Worm (Caenorhabditis elegans) whole organism, young adult: ENCODE measurements around the gene mmcm-1.

Experiments used
- B0019.2 ChIP-seq: fragments of 200-800 bp; sonication (Bioruptor generic); conservative IDR thresholded peaks from 2 replicates; pipeline ENCODE4 v1.3.6; 2022; ENCODE audit warnings: missing genetic modification reagents, missing genetic modification characterization, missing compliant biosample characterization
- B0035.1 ChIP-seq: sonication (generic microtip); optimal IDR thresholded peaks from 2 replicates; lab custom pipeline; 2016; ENCODE audit warnings: missing genetic modification characterization, mild to moderate bottlenecking, missing compliant biosample characterization, missing genotype, missing genetic modification reagents
- B0336.3 ChIP-seq: fragments of 200-800 bp; sonication (Bioruptor generic); IDR thresholded peaks from 2 replicates; pipeline ENCODE4 v1.3.6; 2022; ENCODE audit warnings: missing genetic modification characterization, missing compliant biosample characterization
- F52B5.7 ChIP-seq: sonication (generic microtip); optimal IDR thresholded peaks from 2 replicates; lab custom pipeline; 2016; ENCODE audit warnings: mild to moderate bottlenecking, missing genetic modification characterization, missing compliant biosample characterization
- T07F8.4 ChIP-seq: sonication (generic microtip); optimal IDR thresholded peaks from 2 replicates; lab custom pipeline; 2016; ENCODE audit warnings: mild to moderate bottlenecking, missing genetic modification characterization, moderate library complexity, missing compliant biosample characterization
- T26A5.8 ChIP-seq: sonication (generic microtip); optimal IDR thresholded peaks from 2 replicates; lab custom pipeline; 2016; ENCODE audit warnings: missing genetic modification characterization, missing compliant biosample characterization
- Y53F4B.3 ChIP-seq: fragments of 200-800 bp; sonication (Bioruptor generic); IDR thresholded peaks from 2 replicates; pipeline ENCODE4 v1.3.6; 2022; ENCODE audit warnings: missing genetic modification reagents, missing genetic modification characterization, missing compliant biosample characterization
- Y53G8AR.9 ChIP-seq: fragments of 200-800 bp; sonication (Bioruptor generic); conservative IDR thresholded peaks from 2 replicates; pipeline ENCODE4 v1.3.6; 2022; ENCODE audit warnings: missing genetic modification reagents, missing genetic modification characterization, missing compliant biosample characterization
- Y56A3A.18 ChIP-seq: fragments of 200-800 bp; sonication (Bioruptor generic); IDR thresholded peaks from 2 replicates; pipeline ENCODE4 v1.3.6; 2022; ENCODE audit warnings: missing genetic modification reagents, missing genetic modification characterization, missing compliant biosample characterization
- Y95B8A.8 ChIP-seq: fragments of 200-800 bp; sonication (Bioruptor generic); IDR thresholded peaks from 2 replicates; pipeline ENCODE4 v1.3.6; 2022; ENCODE audit warnings: missing genetic modification reagents, missing genetic modification characterization, missing compliant biosample characterization
- ama-1 ChIP-seq, 3 experiments: fragments of 150-350 bp in 1 of 3; sonication (generic microtip) in 2 of 3; optimal IDR thresholded peaks; 2 replicates each; lab custom pipeline; 2014 to 2018; ENCODE audit warnings: missing biosample characterization in 2 of 3, missing genetic modification characterization in 2 of 3, missing genetic modification reagents in 2 of 3
- aptf-2 ChIP-seq: fragments of 200-800 bp; sonication (Bioruptor generic); conservative IDR thresholded peaks from 2 replicates; pipeline ENCODE4 v1.3.6; 2022; ENCODE audit warnings: missing genetic modification reagents, missing genetic modification characterization, missing compliant biosample characterization
- aptf-3 ChIP-seq: fragments of 200-800 bp; sonication (Bioruptor generic); IDR thresholded peaks from 2 replicates; pipeline ENCODE4 v1.3.6; 2022; ENCODE audit warnings: missing genetic modification characterization, missing compliant biosample characterization
- atf-7 ChIP-seq: sonication (generic microtip); optimal IDR thresholded peaks from 2 replicates; lab custom pipeline; 2017; ENCODE audit warnings: mild to moderate bottlenecking, missing genetic modification characterization, missing compliant biosample characterization
- athp-1 ChIP-seq: sonication (generic microtip); optimal IDR thresholded peaks from 2 replicates; lab custom pipeline; 2017; ENCODE audit warnings: mild to moderate bottlenecking, missing genetic modification characterization, missing compliant biosample characterization
- attf-5 ChIP-seq: fragments of 200-800 bp; sonication (Bioruptor generic); optimal IDR thresholded peaks from 2 replicates; lab custom pipeline; 2018; ENCODE audit warnings: mild to moderate bottlenecking, missing genetic modification characterization, missing compliant biosample characterization
- bed-1 ChIP-seq: fragments of 200-800 bp; sonication (Bioruptor generic); IDR thresholded peaks from 2 replicates; pipeline ENCODE4 v1.3.6; 2022; ENCODE audit warnings: missing genetic modification reagents, missing genetic modification characterization, missing compliant biosample characterization
- cebp-1 ChIP-seq, 2 experiments: fragments of 200-800 bp in 1 of 2; sonication (Bioruptor generic) in 1 of 2; sonication (generic microtip) in 1 of 2; IDR thresholded peaks in 1 of 2; optimal IDR thresholded peaks in 1 of 2; 2 replicates each; pipeline versions ENCODE4 v1.3.6 to Lab custom; 2017 to 2022; ENCODE audit warnings: missing compliant biosample characterization in 2 of 2, missing genetic modification characterization in 2 of 2, mild to moderate bottlenecking in 1 of 2, missing genetic modification reagents in 1 of 2, moderate library complexity in 1 of 2
- ceh-79 ChIP-seq: sonication (generic microtip); optimal IDR thresholded peaks from 2 replicates; lab custom pipeline; 2017; ENCODE audit warnings: mild to moderate bottlenecking, missing genetic modification characterization, missing compliant biosample characterization
- dpff-1 ChIP-seq: sonication (generic microtip); optimal IDR thresholded peaks from 2 replicates; lab custom pipeline; 2017; ENCODE audit warnings: mild to moderate bottlenecking, missing genetic modification characterization, missing compliant biosample characterization
- ekl-4 ChIP-seq: fragments of 200-800 bp; sonication (Bioruptor generic); IDR thresholded peaks from 2 replicates; pipeline ENCODE4 v1.3.6; 2022; ENCODE audit warnings: missing genetic modification reagents, missing genetic modification characterization, missing compliant biosample characterization
- him-1 ChIP-seq: sonication (generic microtip); optimal IDR thresholded peaks from 2 replicates; lab custom pipeline; 2016; ENCODE audit warnings: missing genotype, missing genetic modification reagents, missing genetic modification characterization, missing compliant biosample characterization
- hmg-1.2 ChIP-seq: fragments of 200-800 bp; sonication (Bioruptor generic); IDR thresholded peaks from 2 replicates; pipeline ENCODE4 v1.3.6; 2022; ENCODE audit warnings: missing genetic modification reagents, missing genetic modification characterization, missing compliant biosample characterization
- hmg-20 ChIP-seq: fragments of 200-800 bp; sonication (Bioruptor generic); IDR thresholded peaks from 2 replicates; pipeline ENCODE4 v1.3.6; 2022; ENCODE audit warnings: missing genetic modification reagents, missing genetic modification characterization, missing compliant biosample characterization
- hrde-1 ChIP-seq: sonication (generic microtip); optimal IDR thresholded peaks from 2 replicates; lab custom pipeline; 2016; ENCODE audit warnings: missing genetic modification characterization, mild to moderate bottlenecking, missing compliant biosample characterization, moderate library complexity, missing genotype, missing genetic modification reagents, borderline replicate concordance
- lin-26 ChIP-seq: fragments of 200-800 bp; sonication (Bioruptor generic); IDR thresholded peaks from 2 replicates; pipeline ENCODE4 v1.3.6; 2022; ENCODE audit warnings: missing genetic modification reagents, missing genetic modification characterization, missing compliant biosample characterization
- lin-40 ChIP-seq: sonication (generic microtip); optimal IDR thresholded peaks from 2 replicates; lab custom pipeline; 2016; ENCODE audit warnings: missing genetic modification characterization, mild to moderate bottlenecking, missing compliant biosample characterization, missing genotype, missing genetic modification reagents
- lsy-27 ChIP-seq: sonication (generic microtip); optimal IDR thresholded peaks from 2 replicates; lab custom pipeline; 2017; ENCODE audit warnings: missing genetic modification characterization, mild to moderate bottlenecking, missing compliant biosample characterization, antibody characterized with exemption, missing genotype, borderline replicate concordance; ENCODE audit not compliant: insufficient read depth
- madf-3 ChIP-seq: fragments of 200-800 bp; sonication (Bioruptor generic); IDR thresholded peaks from 2 replicates; pipeline ENCODE4 v1.3.6; 2022; ENCODE audit warnings: missing genetic modification reagents, missing genetic modification characterization, missing compliant biosample characterization
- mcd-1 ChIP-seq: fragments of 200-800 bp; sonication (Bioruptor generic); IDR thresholded peaks from 2 replicates; pipeline ENCODE4 v1.3.6; 2022; ENCODE audit warnings: missing genetic modification reagents, missing genetic modification characterization, missing compliant biosample characterization
- mel-28 ChIP-seq: sonication (generic microtip); optimal IDR thresholded peaks from 2 replicates; lab custom pipeline; 2016; ENCODE audit warnings: borderline replicate concordance, mild to moderate bottlenecking, missing genetic modification characterization, missing compliant biosample characterization
- nfyb-1 ChIP-seq: fragments of 200-800 bp; sonication (Bioruptor generic); IDR thresholded peaks from 2 replicates; pipeline ENCODE4 v1.3.6; 2022; ENCODE audit warnings: missing genetic modification reagents, missing genetic modification characterization, missing compliant biosample characterization
- nhr-120 ChIP-seq: fragments of 200-800 bp; sonication (Bioruptor generic); IDR thresholded peaks from 2 replicates; pipeline ENCODE4 v1.3.6; 2022; ENCODE audit warnings: missing genetic modification characterization, missing compliant biosample characterization
- nhr-80 ChIP-seq: sonication (generic microtip); optimal IDR thresholded peaks from 2 replicates; lab custom pipeline; 2016; ENCODE audit warnings: missing genetic modification characterization, missing compliant biosample characterization
- repo-1 ChIP-seq: sonication (generic microtip); optimal IDR thresholded peaks from 2 replicates; lab custom pipeline; 2017; ENCODE audit warnings: mild to moderate bottlenecking, missing genetic modification characterization, missing compliant biosample characterization
- snpc-4 ChIP-seq, 5 experiments: fragments of 150-350 bp in 1 of 5; sonication (generic microtip) in 4 of 5; optimal IDR thresholded peaks; 2 replicates each; lab custom pipeline; 2014 to 2018; ENCODE audit warnings: missing genetic modification characterization in 5 of 5, missing biosample characterization in 3 of 5, antibody characterized with exemption in 2 of 5, mild to moderate bottlenecking in 2 of 5, missing compliant biosample characterization in 2 of 5, missing genotype in 2 of 5, moderate library complexity in 2 of 5, missing genetic modification reagents in 1 of 5
- tlf-1 ChIP-seq: fragments of 200-800 bp; sonication (Bioruptor generic); optimal IDR thresholded peaks from 2 replicates; lab custom pipeline; 2018; ENCODE audit warnings: mild to moderate bottlenecking, missing genetic modification characterization, missing compliant biosample characterization
- zfh-2 ChIP-seq: fragments of 200-800 bp; sonication (Bioruptor generic); conservative IDR thresholded peaks from 2 replicates; pipeline ENCODE4 v1.3.6; 2022; ENCODE audit warnings: missing genetic modification reagents, missing genetic modification characterization, missing compliant biosample characterization
- ztf-26 ChIP-seq: sonication (generic microtip); optimal IDR thresholded peaks from 2 replicates; lab custom pipeline; 2017; ENCODE audit warnings: missing genetic modification characterization, missing compliant biosample characterization
- ztf-28 ChIP-seq: fragments of 200-800 bp; sonication (Bioruptor generic); IDR thresholded peaks from 2 replicates; pipeline ENCODE4 v1.3.6; 2022; ENCODE audit warnings: missing genetic modification reagents, missing genetic modification characterization, missing compliant biosample characterization

Gene mmcm-1

ce11 chrIII:3902588-3903325 lies 4.7 kb downstream of the mmcm-1 start:
- TF ChIP-seq F52B5.7 (peak; percentile 57), Y53F4B.3 (GFP tag; lab: Robert Waterston, UW) (0 out of 2 replicates have a peak, but pooled peaks have one; percentile 9), atf-7 (tag; lab: Kevin White, UChicago) (peak; percentile 6), B0336.3 (GFP tag; lab: Robert Waterston, UW) (peak; percentile 60; the same call in 1 of the 2 replicates), mcd-1 (GFP tag; lab: Robert Waterston, UW) (0 out of 2 replicates have a peak, but pooled peaks have one; percentile 4), repo-1 (peak; percentile 87), ztf-28 (GFP tag; lab: Robert Waterston, UW) (no peak), B0035.1 (no peak), lin-40 (tag; lab: Kevin White, UChicago) (peak; percentile 35), hmg-20 (GFP tag; lab: Robert Waterston, UW) (no peak), ceh-79 (tag; lab: Kevin White, UChicago) (peak; percentile 15), nfyb-1 (GFP tag; lab: Robert Waterston, UW) (peak; percentile 68), ztf-26 (tag; lab: Kevin White, UChicago) (peak; percentile 34), him-1 (tag; lab: Kevin White, UChicago) (peak; percentile 57), dpff-1 (tag; lab: Kevin White, UChicago) (no peak), tlf-1 (GFP tag; lab: Kevin White, UChicago) (peak; percentile 43), ekl-4 (GFP tag; lab: Robert Waterston, UW) (peak; percentile 53; the same call in 1 of the 2 replicates), hmg-1.2 (GFP tag; lab: Robert Waterston, UW) (no peak), zfh-2 (GFP tag; lab: Robert Waterston, UW) (no peak), nhr-80 (tag; lab: Kevin White, UChicago) (no peak), lsy-27 (tag; lab: Kevin White, UChicago) (no peak), athp-1 (tag; lab: Kevin White, UChicago) (peak; percentile 72), Y56A3A.18 (GFP tag; lab: Robert Waterston, UW) (peak; percentile 32; the same call in 1 of the 2 replicates), bed-1 (GFP tag; lab: Robert Waterston, UW) (no peak), madf-3 (0 out of 2 replicates have a peak, but pooled peaks have one; percentile 2), B0019.2 (GFP tag; lab: Robert Waterston, UW) (no peak), ama-1 (optimal IDR thresholded peaks at IDR 0.05; lab: Kevin White, UChicago) (peak; percentile 80), ama-1 (GFP tag; optimal IDR thresholded peaks at IDR 0.05; lab: Kevin White, UChicago) (no peak), T26A5.8 (tag; lab: Kevin White, UChicago) (no peak), snpc-4 (GFP tag; optimal IDR thresholded peaks at IDR 0.05; lab: Kevin White, UChicago) (no peak), snpc-4 (tag; optimal IDR thresholded peaks at IDR 0.05; lab: Kevin White, UChicago) (no peak), Y95B8A.8 (GFP tag; lab: Robert Waterston, UW) (no peak), lin-26 (no peak), aptf-2 (GFP tag; lab: Robert Waterston, UW) (no peak), aptf-3 (GFP tag; lab: Robert Waterston, UW) (no peak), nhr-120 (GFP tag; lab: Robert Waterston, UW) (no peak), cebp-1 (GFP tag; IDR thresholded peaks at IDR 0.05; lab: Robert Waterston, UW) (no peak), cebp-1 (tag; optimal IDR thresholded peaks at IDR 0.05; lab: Kevin White, UChicago) (peak; percentile 51), T07F8.4 (no peak), Y53G8AR.9 (GFP tag; lab: Robert Waterston, UW) (0 out of 2 replicates have a peak, but pooled peaks have one; percentile 25), mel-28 (tag; lab: Kevin White, UChicago) (no peak), hrde-1 (tag; lab: Kevin White, UChicago) (no peak), attf-5 (GFP tag; lab: Kevin White, UChicago) (peak; percentile 0)
